Fruit fly (Drosophila melanogaster): ENCODE results near the gene Nrg.
A peak's percentile ranks its signal among the peaks of the same experiment; 100 is the strongest.

Gene Nrg

DNA sequence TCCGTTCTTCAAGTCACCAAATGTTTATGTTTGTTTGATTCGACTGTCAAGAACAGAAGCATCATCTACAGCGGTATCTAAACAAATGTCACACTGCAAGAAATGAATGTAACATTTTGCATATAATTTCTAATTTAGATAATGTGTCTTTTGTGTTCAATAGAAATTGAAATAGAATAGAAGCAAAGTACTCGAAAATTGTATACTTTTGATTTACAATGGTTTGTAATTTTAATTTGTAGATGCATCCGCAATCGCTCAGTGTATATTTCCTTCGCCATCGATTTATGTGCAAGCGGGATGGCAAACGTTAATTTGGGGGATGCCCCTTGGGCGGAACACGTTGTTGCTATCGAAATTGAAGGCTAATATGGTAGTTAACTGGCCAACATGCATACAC lies 21.0 kb downstream of the Nrg start (continued):
- TF ChIP-seq CHES-1-like (GFP tag; optimal IDR thresholded peaks at IDR 0.05) (no peak), Ptx1 (GFP tag; IDR thresholded peaks at IDR 0.05) (peak; percentile 71), CG14050 (GFP tag; IDR thresholded peaks at IDR 0.05) (peak; percentile 45; the same call in 1 of the 3 replicates), Side (GFP tag; optimal IDR thresholded peaks at IDR 0.05) (peak; percentile 47), gro (GFP tag; optimal IDR thresholded peaks at IDR 0.05) (peak; percentile 38), lab (GFP tag; optimal IDR thresholded peaks at IDR 0.05) (peak; percentile 78), kay (GFP tag; optimal IDR thresholded peaks at IDR 0.05) (peak; percentile 9), CG15514 (GFP tag; optimal IDR thresholded peaks at IDR 0.05) (peak; percentile 38), Dip3 (GFP tag; optimal IDR thresholded peaks at IDR 0.05) (no peak), sisA (GFP tag; IDR thresholded peaks at IDR 0.05) (peak; percentile 66), BtbVII (GFP tag; optimal IDR thresholded peaks at IDR 0.05) (peak; percentile 67), CTCF (GFP tag; optimal IDR thresholded peaks at IDR 0.05) (no peak), CG8944 (GFP tag; optimal IDR thresholded peaks at IDR 0.05) (no peak), CG31365 (tag; optimal IDR thresholded peaks at IDR 0.05) (no peak), da (GFP tag; optimal IDR thresholded peaks at IDR 0.05) (no peak), chn (GFP tag; optimal IDR thresholded peaks at IDR 0.05) (peak; percentile 40), br (optimal IDR thresholded peaks at IDR 0.05) (no peak), CG11093 (GFP tag; IDR thresholded peaks at IDR 0.05) (peak; percentile 47; the same call in 1 of the 3 replicates), gcm2 (GFP tag; optimal IDR thresholded peaks at IDR 0.05) (no peak), fu2 (GFP tag; optimal IDR thresholded peaks at IDR 0.05) (no peak), NFAT (GFP tag; IDR thresholded peaks at IDR 0.05) (no peak), CG31224 (GFP tag; IDR thresholded peaks at IDR 0.05) (0 out of 2 replicates have a peak, but pooled peaks have one; percentile 30), insv (GFP tag; optimal IDR thresholded peaks at IDR 0.05) (no peak), CG12155 (GFP tag; optimal IDR thresholded peaks at IDR 0.05) (peak; percentile 10), nmo (GFP tag; optimal IDR thresholded peaks at IDR 0.05) (peak; percentile 60), mirr (GFP tag; optimal IDR thresholded peaks at IDR 0.05) (no peak), CG34224 (GFP tag; IDR thresholded peaks at IDR 0.05; ENCODE audit: partially characterized antibody) (no peak), Six4 (GFP tag; optimal IDR thresholded peaks at IDR 0.05) (peak; percentile 39), oc (tag; optimal IDR thresholded peaks at IDR 0.05) (peak; percentile 37), luna (GFP tag; optimal IDR thresholded peaks at IDR 0.05) (no peak), cas (GFP tag; IDR thresholded peaks at IDR 0.05) (no peak), CG12391 (tag; optimal IDR thresholded peaks at IDR 0.05) (peak; percentile 74), corto (GFP tag; optimal IDR thresholded peaks at IDR 0.05) (no peak), CG10366 (GFP tag; IDR thresholded peaks at IDR 0.05) (peak; percentile 50), Sox100B (GFP tag; optimal IDR thresholded peaks at IDR 0.05) (peak; percentile 45), seq (GFP tag; IDR thresholded peaks at IDR 0.05) (peak; percentile 59), CG17829 (tag; optimal IDR thresholded peaks at IDR 0.05) (peak; percentile 72), CG17612 (GFP tag; IDR thresholded peaks at IDR 0.05) (0 out of 2 replicates have a peak, but pooled peaks have one; percentile 7), CG2120 (GFP tag; optimal IDR thresholded peaks at IDR 0.05) (peak; percentile 61), CkIIα-i1 (GFP tag; IDR thresholded peaks at IDR 0.05) (no peak), chif (GFP tag; optimal IDR thresholded peaks at IDR 0.05) (peak; percentile 51 to 60), H2.0 (GFP tag; IDR thresholded peaks at IDR 0.05) (peak; percentile 52), Dek (tag; optimal IDR thresholded peaks at IDR 0.05) (peak; percentile 37), Ada2b (GFP tag; IDR thresholded peaks at IDR 0.05) (peak; percentile 80), tup (GFP tag; optimal IDR thresholded peaks at IDR 0.05) (no peak), CG8290 (GFP tag; optimal IDR thresholded peaks at IDR 0.05) (peak; percentile 48), CG8290 (tag; optimal IDR thresholded peaks at IDR 0.05) (peak in 1 of 2 experiments; percentile 66), Mrtf (GFP tag; IDR thresholded peaks at IDR 0.05) (peak; percentile 56; the same call in 1 of the 3 replicates), MBD-R2 (GFP tag; IDR thresholded peaks at IDR 0.05) (peak; percentile 32; the same call in 1 of the 2 replicates), ci (GFP tag; IDR thresholded peaks at IDR 0.05) (peak; percentile 78), Atf6 (GFP tag; IDR thresholded peaks at IDR 0.05) (peak; percentile 55), CG13296 (GFP tag; optimal IDR thresholded peaks at IDR 0.05) (peak; percentile 61), dpn (GFP tag; optimal IDR thresholded peaks at IDR 0.05) (peak; percentile 42 to 56)
